Worm (Caenorhabditis elegans): ENCODE results near the gene F18H3.1.

F18H3.1 gene

ce11 chrX:13539701-13540100 lies 20.2 kb downstream of the F18H3.1 start (continued):
- no peak for TF ChIP-seq php-3 (GFP tag; IDR thresholded peaks at IDR 0.05)
- no peak for TF ChIP-seq ceh-82 (tag; optimal IDR thresholded peaks at IDR 0.05)

- TF ChIP-seq daf-16 (GFP tag; optimal IDR thresholded peaks at IDR 0.05) (no peak), daf-16 (tag; optimal IDR thresholded peaks at IDR 0.05) (peak; percentile 42), zip-2 (tag; optimal IDR thresholded peaks at IDR 0.05) (no peak), mxl-3 (GFP tag; optimal IDR thresholded peaks at IDR 0.05) (peak; percentile 5), Y48G9A.11 (GFP tag; IDR thresholded peaks at IDR 0.05) (no peak), tra-1 (GFP tag; IDR thresholded peaks at IDR 0.05) (no peak), ceh-82 (tag; optimal IDR thresholded peaks at IDR 0.05) (no peak), nhr-25 (tag; optimal IDR thresholded peaks at IDR 0.05; ENCODE audit: borderline replicate concordance, insufficient read depth) (no peak), hlh-30 (tag; optimal IDR thresholded peaks at IDR 0.05; ENCODE audit: insufficient read depth) (peak; percentile 49), saeg-2 (GFP tag; IDR thresholded peaks at IDR 0.05) (no peak), dmd-6 (GFP tag; IDR thresholded peaks at IDR 0.05) (peak; percentile 33), ama-1 (optimal IDR thresholded peaks at IDR 0.05) (peak; percentile 96), zfp-2 (tag; optimal IDR thresholded peaks at IDR 0.05) (no peak), ztf-7 (tag; optimal IDR thresholded peaks at IDR 0.05) (no peak), ceh-32 (tag; optimal IDR thresholded peaks at IDR 0.05; ENCODE audit: poor library complexity) (no peak), rbr-2 (tag; optimal IDR thresholded peaks at IDR 0.05) (no peak), F26F4.8 (GFP tag; conservative IDR thresholded peaks at IDR 0.05) (no peak), D1046.2 (GFP tag; IDR thresholded peaks at IDR 0.05) (no peak), spr-3 (GFP tag; optimal IDR thresholded peaks at IDR 0.05) (no peak), cey-2 (tag; optimal IDR thresholded peaks at IDR 0.05; ENCODE audit: borderline replicate concordance, insufficient read depth) (no peak), F10B5.3 (tag; optimal IDR thresholded peaks at IDR 0.05) (no peak), hlh-11 (tag; optimal IDR thresholded peaks at IDR 0.05) (peak; percentile 49), nhr-28 (tag; optimal IDR thresholded peaks at IDR 0.05) (peak; percentile 47), mdt-29 (GFP tag; IDR thresholded peaks at IDR 0.05) (no peak), dmd-8 (GFP tag; IDR thresholded peaks at IDR 0.05) (no peak), nhr-10 (tag; optimal IDR thresholded peaks at IDR 0.05) (no peak), fkh-10 (GFP tag; optimal IDR thresholded peaks at IDR 0.05) (no peak), lin-15B (tag; optimal IDR thresholded peaks at IDR 0.05) (no peak), jun-1 (tag; optimal IDR thresholded peaks at IDR 0.05) (no peak), daf-19 (GFP tag; conservative IDR thresholded peaks at IDR 0.05) (no peak), lin-29 (GFP tag; IDR thresholded peaks at IDR 0.05) (no peak), Y5F2A.4 (GFP tag; optimal IDR thresholded peaks at IDR 0.05) (no peak), F37D6.2 (tag; optimal IDR thresholded peaks at IDR 0.05) (no peak), mdl-1 (tag; optimal IDR thresholded peaks at IDR 0.05) (peak in 1 of 2 experiments; percentile 32), sdz-12 (GFP tag; optimal IDR thresholded peaks at IDR 0.05) (no peak), dve-1 (tag; optimal IDR thresholded peaks at IDR 0.05; ENCODE audit: insufficient read depth) (peak; percentile 22), aha-1 (tag) (peak; percentile 58), ceh-20 (GFP tag; IDR thresholded peaks at IDR 0.05) (no peak), hif-1 (tag; optimal IDR thresholded peaks at IDR 0.05) (peak in 1 of 2 experiments; percentile 37), mes-2 (tag; optimal IDR thresholded peaks at IDR 0.05; ENCODE audit: poor library complexity, severe bottlenecking) (no peak), nhr-6 (tag; optimal IDR thresholded peaks at IDR 0.05) (no peak), T20F7.1 (GFP tag; optimal IDR thresholded peaks at IDR 0.05) (no peak), mep-1 (tag; optimal IDR thresholded peaks at IDR 0.05) (peak; percentile 32), attf-4 (tag; optimal IDR thresholded peaks at IDR 0.05) (no peak)
These were observed 21.9 kb downstream of the F18H3.1 start for ce11 chrX:13541335-13541734.

Data from whole organism, L4 larva.